Worm (Caenorhabditis elegans): ENCODE results near the gene C56C10.6.

The C56C10.6 gene

DNA sequence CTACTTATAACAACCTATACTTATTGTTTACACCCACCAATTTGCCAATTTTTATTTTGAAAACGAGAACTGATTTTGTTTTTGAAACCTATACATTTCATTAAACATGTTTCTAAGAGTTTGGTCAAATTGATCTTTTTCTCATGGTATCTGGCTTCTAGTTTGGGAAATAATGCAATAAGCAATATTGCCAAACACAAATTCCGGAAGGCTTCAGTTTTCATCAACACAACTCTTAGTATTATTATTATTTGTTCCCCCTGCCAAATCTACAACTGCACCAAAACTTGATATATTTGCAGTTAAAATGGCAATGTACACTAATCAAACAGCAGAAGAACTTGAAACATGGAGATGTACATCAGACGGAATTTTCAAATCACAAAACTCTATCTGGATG is 12.4 kb downstream of the C56C10.6 start, which contains the start of gene sra-27:
Gene sra-27, plus strand, starts transcription at position 301 of the 400 bp plus-strand sequence.
- TF ChIP-seq egl-27 (tag; optimal IDR thresholded peaks at IDR 0.05) (no peak), ets-5 (GFP tag; IDR thresholded peaks at IDR 0.05) (no peak), F16B12.6 (tag; optimal IDR thresholded peaks at IDR 0.05) (no peak), ceh-8 (GFP tag; optimal IDR thresholded peaks at IDR 0.05) (no peak), sup-37 (GFP tag; optimal IDR thresholded peaks at IDR 0.05) (no peak), lin-13 (GFP tag; optimal IDR thresholded peaks at IDR 0.05) (no peak), C04F5.9 (tag; optimal IDR thresholded peaks at IDR 0.05) (no peak), nhr-71 (tag; optimal IDR thresholded peaks at IDR 0.05) (no peak), aly-2 (tag; optimal IDR thresholded peaks at IDR 0.05) (no peak), nhr-237 (tag; optimal IDR thresholded peaks at IDR 0.05) (no peak), pax-3 (tag; optimal IDR thresholded peaks at IDR 0.05) (no peak), hlh-4 (tag; optimal IDR thresholded peaks at IDR 0.05) (no peak), fkh-4 (tag; optimal IDR thresholded peaks at IDR 0.05; ENCODE audit: borderline replicate concordance) (no peak), ceh-82 (tag; optimal IDR thresholded peaks at IDR 0.05) (no peak), efl-1 (optimal IDR thresholded peaks at IDR 0.05) (no peak), efl-1 (GFP tag; optimal IDR thresholded peaks at IDR 0.05 in 1 of 2) (no peak), tlp-1 (tag; optimal IDR thresholded peaks at IDR 0.05) (no peak), xbp-1 (tag; optimal IDR thresholded peaks at IDR 0.05) (no peak), skn-1 (tag; optimal IDR thresholded peaks at IDR 0.05) (no peak), ztf-11 (tag; optimal IDR thresholded peaks at IDR 0.05) (no peak)

DNA sequence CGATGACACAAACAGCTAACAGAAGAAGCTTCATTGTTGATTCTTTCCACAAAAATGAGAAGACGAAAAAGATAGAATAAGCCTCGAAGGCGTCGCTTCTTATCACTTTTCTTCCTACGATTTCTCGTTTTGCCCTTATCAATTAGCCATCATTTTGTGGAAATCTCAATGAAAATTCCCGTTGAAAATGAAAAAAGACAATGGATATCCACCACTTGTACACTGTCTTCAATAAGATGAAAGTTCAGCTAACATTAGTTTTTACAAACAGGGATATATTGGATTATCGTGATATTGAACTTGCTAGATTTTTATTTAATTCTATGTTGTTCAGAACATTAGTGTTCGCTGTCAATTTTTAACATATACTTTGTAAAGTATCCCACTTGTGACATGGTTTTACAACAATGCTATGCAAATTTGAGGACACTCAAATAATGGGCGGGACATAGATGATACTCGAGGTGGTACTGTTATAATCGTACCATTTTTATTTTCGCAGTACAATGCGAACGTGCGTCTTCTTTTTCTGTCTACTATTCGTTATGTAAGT is 14.4 kb downstream of the C56C10.6 start, which contains the start of the genes F18C5.5 and F18C5.9:
Gene F18C5.5, minus strand, starts transcription at position 101 of the 553 bp plus-strand sequence.
Gene F18C5.9, plus strand, starts transcription at position 503 of the 553 bp plus-strand sequence.
- TF ChIP-seq fkh-4 (tag; optimal IDR thresholded peaks at IDR 0.05; ENCODE audit: borderline replicate concordance) (no peak), blmp-1 (tag; optimal IDR thresholded peaks at IDR 0.05) (peak; percentile 58)

DNA sequence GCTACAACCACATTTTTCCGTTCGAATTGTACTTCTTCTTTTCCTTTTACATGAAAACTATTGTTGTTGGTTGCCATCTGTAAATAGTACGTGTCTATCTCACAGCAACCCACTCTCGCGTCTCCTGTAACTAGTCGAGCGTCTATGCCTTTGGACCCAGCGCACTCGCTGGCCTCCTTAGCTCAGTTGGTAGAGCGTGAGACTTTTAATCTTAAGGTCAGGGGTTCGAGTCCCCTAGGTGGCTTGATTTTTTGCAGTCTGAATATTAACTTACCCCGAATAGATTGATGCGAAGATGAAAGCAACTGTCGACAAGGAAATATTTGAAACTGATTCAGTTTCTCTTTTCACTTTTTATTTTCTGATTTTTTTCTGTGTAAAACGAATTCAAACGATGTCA is 16.1 kb downstream of the C56C10.6 start, which contains the start of gene mpz-3:
Gene mpz-3, minus strand, starts transcription at position 320 of the 400 bp plus-strand sequence.
- peak; percentile 20 for TF ChIP-seq skn-1 (tag; optimal IDR thresholded peaks at IDR 0.05)
- peak; percentile 22 to 59 for TF ChIP-seq lin-35 (GFP tag; optimal IDR thresholded peaks at IDR 0.05)
- TF ChIP-seq unc-98 (GFP tag; IDR thresholded peaks at IDR 0.05): no peak
- TF ChIP-seq unc-62 (GFP tag; optimal IDR thresholded peaks at IDR 0.05): no peak
- TF ChIP-seq egl-13 (tag; optimal IDR thresholded peaks at IDR 0.05): no peak
- no peak for TF ChIP-seq nhr-237 (tag; optimal IDR thresholded peaks at IDR 0.05)
- TF ChIP-seq fkh-10 (GFP tag; optimal IDR thresholded peaks at IDR 0.05): peak; percentile 24
- TF ChIP-seq egl-27 (tag; optimal IDR thresholded peaks at IDR 0.05): no peak
- no peak for TF ChIP-seq sptf-1 (tag; optimal IDR thresholded peaks at IDR 0.05)
- no peak for TF ChIP-seq ama-1 (optimal IDR thresholded peaks at IDR 0.05)
- TF ChIP-seq zag-1 (tag; optimal IDR thresholded peaks at IDR 0.05): no peak
- no peak for TF ChIP-seq grh-1 (GFP tag; IDR thresholded peaks at IDR 0.05)
- TF ChIP-seq ets-5 (GFP tag; IDR thresholded peaks at IDR 0.05): no peak
- no peak for TF ChIP-seq lin-14 (GFP tag; optimal IDR thresholded peaks at IDR 0.05)
- TF ChIP-seq nhr-76 (tag; optimal IDR thresholded peaks at IDR 0.05): no peak
- no peak for TF ChIP-seq ztf-4 (tag; optimal IDR thresholded peaks at IDR 0.05)
- no peak for TF ChIP-seq C34B4.2 (tag; optimal IDR thresholded peaks at IDR 0.05)
- no peak for TF ChIP-seq efl-3 (GFP tag; optimal IDR thresholded peaks at IDR 0.05)
- no peak for TF ChIP-seq tlp-1 (tag; optimal IDR thresholded peaks at IDR 0.05)
- no peak for TF ChIP-seq ceh-8 (GFP tag; optimal IDR thresholded peaks at IDR 0.05)
- no peak for TF ChIP-seq sup-37 (GFP tag; optimal IDR thresholded peaks at IDR 0.05)
- TF ChIP-seq nhr-11 (tag; optimal IDR thresholded peaks at IDR 0.05): no peak
- no peak for TF ChIP-seq sox-4 (tag; optimal IDR thresholded peaks at IDR 0.05)
- TF ChIP-seq pag-3 (tag; optimal IDR thresholded peaks at IDR 0.05; ENCODE audit: borderline replicate concordance, insufficient read depth): no peak
- TF ChIP-seq alr-1 (tag; optimal IDR thresholded peaks at IDR 0.05; ENCODE audit: borderline replicate concordance): no peak
- TF ChIP-seq snpc-4 (tag; optimal IDR thresholded peaks at IDR 0.05): no peak
- no peak for TF ChIP-seq pax-3 (tag; optimal IDR thresholded peaks at IDR 0.05)
- peak; percentile 70 for TF ChIP-seq snu-23 (GFP tag; optimal IDR thresholded peaks at IDR 0.05)
- TF ChIP-seq elt-3 (tag; optimal IDR thresholded peaks at IDR 0.05): no peak
- TF ChIP-seq nhr-85 (tag): no peak
- peak; percentile 7 for TF ChIP-seq blmp-1 (tag; optimal IDR thresholded peaks at IDR 0.05)
- TF ChIP-seq F16B12.6 (tag; optimal IDR thresholded peaks at IDR 0.05): no peak
- peak; percentile 46 for TF ChIP-seq nhr-47 (tag; optimal IDR thresholded peaks at IDR 0.05)
- no peak for TF ChIP-seq aha-1 (tag; optimal IDR thresholded peaks at IDR 0.05)
- TF ChIP-seq swsn-7 (tag; optimal IDR thresholded peaks at IDR 0.05): peak; percentile 45
- TF ChIP-seq nhr-20 (tag; optimal IDR thresholded peaks at IDR 0.05): peak; percentile 51
- no peak for TF ChIP-seq hlh-17 (GFP tag; optimal IDR thresholded peaks at IDR 0.05; ENCODE audit: borderline replicate concordance)
